Worm (Caenorhabditis elegans): ENCODE data around the gene sec-5.

The sec-5 gene

ce11 chrII:9135878-9136277 lies 41.1 kb downstream of the sec-5 start, which contains the start of gene nlp-78:
Gene nlp-78 (plus strand): TSS chrII:9136178.
- no peak for TF ChIP-seq fkh-10 (GFP tag; optimal IDR thresholded peaks at IDR 0.05)
- no peak for TF ChIP-seq hlh-6 (tag; optimal IDR thresholded peaks at IDR 0.05)
- no peak for TF ChIP-seq pha-4 (tag; optimal IDR thresholded peaks at IDR 0.05)
- no peak for TF ChIP-seq che-1 (tag; optimal IDR thresholded peaks at IDR 0.05)
- TF ChIP-seq fax-1 (tag; optimal IDR thresholded peaks at IDR 0.05), result no peak
- no peak for TF ChIP-seq tbx-2 (tag; optimal IDR thresholded peaks at IDR 0.05)
- no peak for TF ChIP-seq hlh-15 (tag; optimal IDR thresholded peaks at IDR 0.05)

- no peak for TF ChIP-seq ceh-24 (tag; optimal IDR thresholded peaks at IDR 0.05)
- no peak for TF ChIP-seq lin-11 (tag; optimal IDR thresholded peaks at IDR 0.05)
- no peak for TF ChIP-seq hlh-6 (tag; optimal IDR thresholded peaks at IDR 0.05)
- TF ChIP-seq ttx-3 (tag; optimal IDR thresholded peaks at IDR 0.05), result no peak
- no peak for TF ChIP-seq ets-4 (tag; optimal IDR thresholded peaks at IDR 0.05)
- TF ChIP-seq pros-1 (tag; optimal IDR thresholded peaks at IDR 0.05), result no peak
- TF ChIP-seq rnt-1 (tag; optimal IDR thresholded peaks at IDR 0.05), result no peak
- no peak for TF ChIP-seq fax-1 (tag; optimal IDR thresholded peaks at IDR 0.05)
- TF ChIP-seq dve-1 (tag; optimal IDR thresholded peaks at IDR 0.05), result no peak
- no peak for TF ChIP-seq F13H6.1 (tag; optimal IDR thresholded peaks at IDR 0.05)
- TF ChIP-seq T23F11.4 (GFP tag; optimal IDR thresholded peaks at IDR 0.05), result no peak
- TF ChIP-seq ceh-18 (tag; optimal IDR thresholded peaks at IDR 0.05), result no peak
These were observed 44.6 kb downstream of the sec-5 start for ce11 chrII:9132338-9132737.

ce11 chrII:9131363-9131762 lies 45.6 kb downstream of the sec-5 start, which contains the start of gene C16D2.1:
Gene C16D2.1 (plus strand): TSS chrII:9131663.
- TF ChIP-seq ceh-24 (tag; optimal IDR thresholded peaks at IDR 0.05), result no peak
- TF ChIP-seq pat-9 (tag; optimal IDR thresholded peaks at IDR 0.05), result no peak
- no peak for TF ChIP-seq pros-1 (tag; optimal IDR thresholded peaks at IDR 0.05)
- TF ChIP-seq elt-4 (tag; optimal IDR thresholded peaks at IDR 0.05), result no peak
- TF ChIP-seq nhr-232 (tag; optimal IDR thresholded peaks at IDR 0.05), result no peak
- no peak for TF ChIP-seq K09A11.1 (tag; optimal IDR thresholded peaks at IDR 0.05; ENCODE audit: insufficient read depth)
- TF ChIP-seq elt-2 (tag; optimal IDR thresholded peaks at IDR 0.05), result no peak
- TF ChIP-seq tbx-7 (tag; optimal IDR thresholded peaks at IDR 0.05), result no peak
- TF ChIP-seq pqm-1 (tag; optimal IDR thresholded peaks at IDR 0.05), result no peak
- TF ChIP-seq ets-4 (tag; optimal IDR thresholded peaks at IDR 0.05), result no peak
- TF ChIP-seq zip-5 (tag; optimal IDR thresholded peaks at IDR 0.05), result no peak
- no peak for TF ChIP-seq Y22D7AL.16 (tag; optimal IDR thresholded peaks at IDR 0.05)

ce11 chrII:9130339-9130738 lies 46.6 kb downstream of the sec-5 start:
- TF ChIP-seq elt-2 (tag; optimal IDR thresholded peaks at IDR 0.05) (no peak), ceh-34 (tag; optimal IDR thresholded peaks at IDR 0.05) (no peak), unc-42 (tag; optimal IDR thresholded peaks at IDR 0.05) (no peak), tbx-7 (tag; optimal IDR thresholded peaks at IDR 0.05) (no peak), madf-2 (tag; optimal IDR thresholded peaks at IDR 0.05) (no peak), pat-9 (tag; optimal IDR thresholded peaks at IDR 0.05) (no peak), fkh-6 (tag; optimal IDR thresholded peaks at IDR 0.05) (no peak), T23F11.4 (GFP tag; optimal IDR thresholded peaks at IDR 0.05) (no peak), ama-1 (optimal IDR thresholded peaks at IDR 0.05) (no peak), eyg-1 (tag; optimal IDR thresholded peaks at IDR 0.05) (no peak)

ce11 chrII:9128132-9128531 lies 48.8 kb downstream of the sec-5 start:
- TF ChIP-seq elt-2 (tag; optimal IDR thresholded peaks at IDR 0.05) (peak; percentile 75), lim-6 (tag; optimal IDR thresholded peaks at IDR 0.05) (no peak), unc-3 (GFP tag; conservative IDR thresholded peaks at IDR 0.05) (no peak), unc-3 (tag; optimal IDR thresholded peaks at IDR 0.05) (no peak), pat-9 (tag; optimal IDR thresholded peaks at IDR 0.05) (no peak), pax-1 (tag; optimal IDR thresholded peaks at IDR 0.05) (no peak), fkh-10 (GFP tag; optimal IDR thresholded peaks at IDR 0.05) (no peak), eyg-1 (tag; optimal IDR thresholded peaks at IDR 0.05) (no peak), odd-2 (tag; optimal IDR thresholded peaks at IDR 0.05) (no peak)

Data from whole organism, late embryonic.